Fruit fly (Drosophila melanogaster): ENCODE results near the gene CG10097.

The CG10097 gene

dm6 chr3R:12350497-12350896 is 45.3 kb downstream of the CG10097 start, which contains the start of gene CG10038 (continued):
- TF ChIP-seq hbn (GFP tag; IDR thresholded peaks at IDR 0.05; ENCODE audit: partially characterized antibody) (peak; percentile 90), Xrp1 (GFP tag; IDR thresholded peaks at IDR 0.05) (peak; percentile 28; the same call in 1 of the 2 replicates), Kr (GFP tag; optimal IDR thresholded peaks at IDR 0.05) (no peak), CG15601 (tag; optimal IDR thresholded peaks at IDR 0.05) (peak; percentile 41), nom (GFP tag; optimal IDR thresholded peaks at IDR 0.05) (no peak), insv (GFP tag; optimal IDR thresholded peaks at IDR 0.05) (no peak), ATbp (GFP tag; optimal IDR thresholded peaks at IDR 0.05) (no peak), repo (GFP tag; optimal IDR thresholded peaks at IDR 0.05) (no peak), ab (GFP tag; optimal IDR thresholded peaks at IDR 0.05) (no peak), CG1832 (GFP tag; optimal IDR thresholded peaks at IDR 0.05) (no peak), Fer3 (tag; optimal IDR thresholded peaks at IDR 0.05) (peak; percentile 11), Sox100B (GFP tag; optimal IDR thresholded peaks at IDR 0.05) (no peak), jigr1 (GFP tag; IDR thresholded peaks at IDR 0.05) (0 out of 3 replicates have a peak, but pooled peaks have one; percentile 9), CG12769 (tag; optimal IDR thresholded peaks at IDR 0.05) (no peak), CG12942 (GFP tag; optimal IDR thresholded peaks at IDR 0.05) (peak; percentile 21), CG18262 (tag; optimal IDR thresholded peaks at IDR 0.05) (peak; percentile 27), Hmr (GFP tag; optimal IDR thresholded peaks at IDR 0.05) (peak; percentile 54), CG3163 (GFP tag; optimal IDR thresholded peaks at IDR 0.05) (no peak), ewg (GFP tag; optimal IDR thresholded peaks at IDR 0.05) (no peak), Nf-YA (GFP tag; IDR thresholded peaks at IDR 0.05) (no peak), Atf6 (GFP tag; IDR thresholded peaks at IDR 0.05) (no peak; the same call in 1 of the 2 replicates), CG30403 (GFP tag; optimal IDR thresholded peaks at IDR 0.05) (peak; percentile 63), CG17568 (GFP tag; optimal IDR thresholded peaks at IDR 0.05) (no peak), CG10462 (GFP tag; optimal IDR thresholded peaks at IDR 0.05) (no peak), ranshi (GFP tag; IDR thresholded peaks at IDR 0.05) (no peak), CG13287 (GFP tag; IDR thresholded peaks at IDR 0.05; ENCODE audit: partially characterized antibody) (peak; percentile 97), CG4404 (GFP tag; IDR thresholded peaks at IDR 0.05) (no peak), dmrt11E (tag; optimal IDR thresholded peaks at IDR 0.05) (no peak), nerfin-2 (GFP tag; IDR thresholded peaks at IDR 0.05; ENCODE audit: partially characterized antibody) (peak; percentile 89), CG10274 (GFP tag; optimal IDR thresholded peaks at IDR 0.05) (no peak), ac (GFP tag; optimal IDR thresholded peaks at IDR 0.05) (no peak), YL-1 (GFP tag; optimal IDR thresholded peaks at IDR 0.05) (peak; percentile 45), CG8089 (GFP tag; optimal IDR thresholded peaks at IDR 0.05) (no peak), Lhr (GFP tag; optimal IDR thresholded peaks at IDR 0.05) (peak; percentile 74), CG13624 (GFP tag; optimal IDR thresholded peaks at IDR 0.05) (peak; percentile 36), tin (GFP tag; optimal IDR thresholded peaks at IDR 0.05) (peak; percentile 56), MESR4 (GFP tag; optimal IDR thresholded peaks at IDR 0.05) (peak; percentile 10), gsb (GFP tag; IDR thresholded peaks at IDR 0.05) (no peak), Hand (GFP tag; optimal IDR thresholded peaks at IDR 0.05) (no peak), unc-4 (GFP tag; IDR thresholded peaks at IDR 0.05; ENCODE audit: partially characterized antibody) (peak; percentile 94), fru (optimal IDR thresholded peaks at IDR 0.05) (no peak), Poxn (GFP tag; IDR thresholded peaks at IDR 0.05) (no peak), Blimp-1 (GFP tag; optimal IDR thresholded peaks at IDR 0.05) (no peak), CG7963 (GFP tag; IDR thresholded peaks at IDR 0.05; ENCODE audit: partially characterized antibody) (peak; percentile 86), CHES-1-like (GFP tag; optimal IDR thresholded peaks at IDR 0.05) (no peak), CG16815 (GFP tag; optimal IDR thresholded peaks at IDR 0.05) (no peak), CG4820 (GFP tag; optimal IDR thresholded peaks at IDR 0.05) (no peak), ERR (GFP tag; optimal IDR thresholded peaks at IDR 0.05) (no peak), hb (GFP tag; IDR thresholded peaks at IDR 0.05; ENCODE audit: partially characterized antibody) (peak; percentile 92), fd102C (GFP tag; optimal IDR thresholded peaks at IDR 0.05) (no peak), so (GFP tag; IDR thresholded peaks at IDR 0.05) (no peak)
